Fruit fly (Drosophila melanogaster) whole organism, embryonic: ENCODE data around the gene Pld3.

ENCODE experiments used
- Antp ChIP-seq: fragments of 200-800 bp; sonication (Bioruptor generic); optimal IDR thresholded peaks from 3 replicates; lab custom pipeline; 2016; ENCODE audit warnings: missing biosample characterization, missing genetic modification characterization
- BEAF-32 ChIP-seq: fragments of 200-800 bp; sonication (Bioruptor generic); optimal IDR thresholded peaks from 3 replicates; lab custom pipeline; 2017; ENCODE audit warnings: missing biosample characterization, missing genetic modification characterization, mild to moderate bottlenecking, moderate library complexity, missing genetic modification reagents
- CG10366 ChIP-seq: fragments of 200-800 bp; sonication (Bioruptor generic); IDR thresholded peaks from 2 replicates; pipeline ENCODE4 v1.3.6; 2022; ENCODE audit warnings: missing biosample characterization, missing genetic modification characterization
- CG11504 ChIP-seq: fragments of 200-800 bp; sonication (Bioruptor generic); optimal IDR thresholded peaks from 3 replicates; lab custom pipeline; 2019; ENCODE audit warnings: missing biosample characterization, mild to moderate bottlenecking, missing genetic modification characterization, moderate library complexity
- CG12071 ChIP-seq: fragments of 200-800 bp; sonication (Bioruptor generic); optimal IDR thresholded peaks from 3 replicates; lab custom pipeline; 2018; ENCODE audit warnings: missing biosample characterization, mild to moderate bottlenecking, missing genetic modification characterization
- CG12391 ChIP-seq: fragments of 200-800 bp; sonication (Bioruptor generic); optimal IDR thresholded peaks from 3 replicates; lab custom pipeline; 2018; ENCODE audit warnings: missing biosample characterization, mild to moderate bottlenecking, missing genetic modification characterization, moderate library complexity
- CG12942 ChIP-seq: fragments of 200-800 bp; sonication (Bioruptor generic); optimal IDR thresholded peaks from 3 replicates; lab custom pipeline; 2016; ENCODE audit warnings: missing biosample characterization, missing genetic modification characterization
- CG13123 ChIP-seq: fragments of 200-800 bp; sonication (Bioruptor generic); optimal IDR thresholded peaks from 2 replicates; lab custom pipeline; 2016; ENCODE audit warnings: missing biosample characterization, missing genetic modification characterization
- CG13624 ChIP-seq: fragments of 200-800 bp; sonication (Bioruptor generic); optimal IDR thresholded peaks from 2 replicates; lab custom pipeline; 2016; ENCODE audit warnings: missing biosample characterization, missing genetic modification characterization
- CG1602 ChIP-seq: fragments of 200-800 bp; sonication (Bioruptor generic); optimal IDR thresholded peaks from 3 replicates; lab custom pipeline; 2016; ENCODE audit warnings: missing biosample characterization, missing genetic modification characterization
- CG16779 ChIP-seq: fragments of 200-800 bp; sonication (Bioruptor generic); IDR thresholded peaks from 2 replicates; pipeline ENCODE4 v1.3.6; 2022; ENCODE audit warnings: missing biosample characterization, missing genetic modification characterization
- CG18262 ChIP-seq: fragments of 200-800 bp; optimal IDR thresholded peaks from 3 replicates; lab custom pipeline; 2019; ENCODE audit warnings: missing biosample characterization, mild to moderate bottlenecking, missing genetic modification characterization, moderate library complexity
- CG31365 ChIP-seq: fragments of 200-800 bp; sonication (Bioruptor generic); optimal IDR thresholded peaks from 2 replicates; lab custom pipeline; 2018; ENCODE audit warnings: missing biosample characterization, mild to moderate bottlenecking, missing genetic modification characterization
- CG4360 ChIP-seq: fragments of 200-800 bp; sonication (Bioruptor generic); IDR thresholded peaks from 2 replicates; pipeline ENCODE4 v1.3.6; 2022; ENCODE audit warnings: missing biosample characterization, missing genetic modification characterization
- CG6272 ChIP-seq: fragments of 200-800 bp; sonication (Bioruptor generic); IDR thresholded peaks from 2 replicates; pipeline ENCODE4 v1.3.6; 2022; ENCODE audit warnings: missing biosample characterization, missing genetic modification characterization
- CG7357 ChIP-seq: fragments of 200-800 bp; sonication (Bioruptor generic); IDR thresholded peaks from 3 replicates; pipeline ENCODE4 v1.3.6; 2022; ENCODE audit warnings: missing biosample characterization, missing genetic modification characterization
- CG7987 ChIP-seq: fragments of 200-800 bp; sonication (Bioruptor generic); optimal IDR thresholded peaks from 2 replicates; lab custom pipeline; 2018; ENCODE audit warnings: missing biosample characterization, mild to moderate bottlenecking, missing genetic modification characterization, moderate library complexity
- CG8765 ChIP-seq: fragments of 200-800 bp; sonication (Bioruptor generic); IDR thresholded peaks from 2 replicates; pipeline ENCODE4 v1.3.6; 2022; ENCODE audit warnings: missing biosample characterization, missing genetic modification characterization
- CG8944 ChIP-seq: fragments of 200-800 bp; sonication (Bioruptor generic); optimal IDR thresholded peaks from 3 replicates; lab custom pipeline; 2016; ENCODE audit warnings: missing biosample characterization, missing genetic modification characterization
- CG9437 ChIP-seq: fragments of 200-800 bp; sonication (Bioruptor generic); optimal IDR thresholded peaks from 2 replicates; lab custom pipeline; 2018; ENCODE audit warnings: missing biosample characterization, mild to moderate bottlenecking, missing genetic modification characterization
- CG9797 ChIP-seq: fragments of 200-800 bp; sonication (Bioruptor generic); optimal IDR thresholded peaks from 3 replicates; lab custom pipeline; 2018; ENCODE audit warnings: missing biosample characterization, mild to moderate bottlenecking, missing genetic modification characterization
- CG9876 ChIP-seq: fragments of 200-800 bp; sonication (Bioruptor generic); optimal IDR thresholded peaks from 2 replicates; lab custom pipeline; 2016; ENCODE audit warnings: missing biosample characterization, missing genetic modification characterization
- CTCF ChIP-seq: fragments of 200-800 bp; sonication (Bioruptor generic); optimal IDR thresholded peaks from 2 replicates; lab custom pipeline; 2017; ENCODE audit warnings: missing biosample characterization, mild to moderate bottlenecking, missing genetic modification characterization, moderate library complexity
- CoRest ChIP-seq: fragments of 200-800 bp; sonication (Bioruptor generic); optimal IDR thresholded peaks from 3 replicates; lab custom pipeline; 2018; ENCODE audit warnings: missing biosample characterization, mild to moderate bottlenecking, missing genetic modification characterization, moderate library complexity
- Dbx ChIP-seq: fragments of 200-800 bp; sonication (Bioruptor generic); IDR thresholded peaks from 3 replicates; pipeline ENCODE4 v1.3.6; 2022; ENCODE audit warnings: missing biosample characterization, missing genetic modification characterization
- Dip2 ChIP-seq: fragments of 200-800 bp; sonication (Bioruptor generic); IDR thresholded peaks from 2 replicates; pipeline ENCODE4 v1.3.6; 2022; ENCODE audit warnings: missing biosample characterization, missing genetic modification characterization
- HHEX ChIP-seq: fragments of 200-800 bp; sonication (Bioruptor generic); optimal IDR thresholded peaks from 3 replicates; lab custom pipeline; 2017; ENCODE audit warnings: missing biosample characterization, mild to moderate bottlenecking, missing genetic modification characterization, missing genetic modification reagents
- Ssrp ChIP-seq: fragments of 200-800 bp; sonication (Bioruptor generic); optimal IDR thresholded peaks from 2 replicates; lab custom pipeline; 2018; ENCODE audit warnings: missing biosample characterization, mild to moderate bottlenecking, missing genetic modification characterization, moderate library complexity
- Xbp1 ChIP-seq: fragments of 200-800 bp; sonication (Bioruptor generic); optimal IDR thresholded peaks from 3 replicates; lab custom pipeline; 2016; ENCODE audit warnings: missing biosample characterization, mild to moderate bottlenecking, missing genetic modification characterization
- ac ChIP-seq: fragments of 200-800 bp; sonication (Bioruptor generic); optimal IDR thresholded peaks from 3 replicates; lab custom pipeline; 2017; ENCODE audit warnings: missing biosample characterization, mild to moderate bottlenecking, missing genetic modification characterization
- ap ChIP-seq: fragments of 200-800 bp; sonication (Bioruptor generic); IDR thresholded peaks from 2 replicates; pipeline ENCODE4 v1.3.6; 2022; ENCODE audit warnings: missing biosample characterization, missing genetic modification characterization
- ase ChIP-seq: fragments of 200-800 bp; sonication (Bioruptor generic); IDR thresholded peaks from 3 replicates; pipeline ENCODE4 v1.3.6; 2022; ENCODE audit warnings: missing biosample characterization, missing genetic modification characterization
- ash1 ChIP-seq: fragments of 200-800 bp; sonication (Bioruptor generic); optimal IDR thresholded peaks from 2 replicates; lab custom pipeline; 2018; ENCODE audit warnings: missing biosample characterization, mild to moderate bottlenecking, missing genetic modification characterization
- br ChIP-seq: fragments of >200 bp; optimal IDR thresholded peaks from 2 replicates; lab custom pipeline; 2017
- chif ChIP-seq, 2 experiments: fragments of 200-800 bp; sonication (Bioruptor generic); optimal IDR thresholded peaks; 3 replicates each; lab custom pipeline; 2016; ENCODE audit warnings: missing biosample characterization in 2 of 2, missing genetic modification characterization in 2 of 2
- fd64A ChIP-seq: fragments of 200-800 bp; sonication (Bioruptor generic); optimal IDR thresholded peaks from 3 replicates; lab custom pipeline; 2018; ENCODE audit warnings: missing biosample characterization, mild to moderate bottlenecking, missing genetic modification characterization
- fru ChIP-seq: fragments of >200 bp; optimal IDR thresholded peaks from 2 replicates; lab custom pipeline; 2017
- ftz-f1 ChIP-seq: fragments of 200-800 bp; sonication (Bioruptor generic); optimal IDR thresholded peaks from 2 replicates; lab custom pipeline; 2016; ENCODE audit warnings: missing biosample characterization, missing genetic modification characterization
- hb ChIP-seq: fragments of 200-800 bp; sonication (Bioruptor generic); IDR thresholded peaks from 3 replicates; pipeline ENCODE4 v1.3.6; 2022; ENCODE audit warnings: missing biosample characterization, missing genetic modification characterization; ENCODE audit not compliant: partially characterized antibody
- inv ChIP-seq: fragments of 200-800 bp; sonication (Bioruptor generic); IDR thresholded peaks from 2 replicates; pipeline ENCODE4 v1.3.6; 2022; ENCODE audit warnings: missing biosample characterization, missing genetic modification characterization; ENCODE audit not compliant: partially characterized antibody
- jigr1 ChIP-seq: fragments of 200-800 bp; sonication (Bioruptor generic); IDR thresholded peaks from 3 replicates; pipeline ENCODE4 v1.3.6; 2022; ENCODE audit warnings: missing biosample characterization, missing genetic modification characterization
- knrl ChIP-seq: fragments of 200-800 bp; sonication (Bioruptor generic); IDR thresholded peaks from 3 replicates; pipeline ENCODE4 v1.3.6; 2022; ENCODE audit warnings: missing biosample characterization, missing genetic modification characterization; ENCODE audit not compliant: partially characterized antibody
- lilli ChIP-seq: fragments of 200-800 bp; sonication (Bioruptor generic); optimal IDR thresholded peaks from 3 replicates; lab custom pipeline; 2016; ENCODE audit warnings: missing biosample characterization, missing genetic modification characterization
- repo ChIP-seq: fragments of 200-800 bp; sonication (Bioruptor generic); optimal IDR thresholded peaks from 2 replicates; lab custom pipeline; 2016; ENCODE audit warnings: missing biosample characterization, missing genetic modification characterization
- sd ChIP-seq: fragments of 200-800 bp; sonication (Bioruptor generic); optimal IDR thresholded peaks from 3 replicates; lab custom pipeline; 2018; ENCODE audit warnings: missing biosample characterization, mild to moderate bottlenecking, missing genetic modification characterization, moderate library complexity
- slbo ChIP-seq: fragments of 200-800 bp; sonication (Bioruptor generic); IDR thresholded peaks from 2 replicates; pipeline ENCODE4 v1.3.6; 2022; ENCODE audit warnings: missing biosample characterization, missing genetic modification characterization
- sna ChIP-seq: fragments of 200-800 bp; sonication (Bioruptor generic); IDR thresholded peaks from 2 replicates; pipeline ENCODE4 v1.3.6; 2022; ENCODE audit warnings: missing biosample characterization, missing genetic modification characterization; ENCODE audit not compliant: partially characterized antibody
- tap ChIP-seq: fragments of 200-800 bp; optimal IDR thresholded peaks from 3 replicates; lab custom pipeline; 2019; ENCODE audit warnings: missing biosample characterization, mild to moderate bottlenecking, missing genetic modification characterization, moderate library complexity
- tin ChIP-seq: fragments of 200-800 bp; sonication (Bioruptor generic); optimal IDR thresholded peaks from 3 replicates; lab custom pipeline; 2016; ENCODE audit warnings: missing biosample characterization, missing genetic modification characterization
- tna ChIP-seq: fragments of 200-800 bp; sonication (Bioruptor generic); IDR thresholded peaks from 2 replicates; pipeline ENCODE4 v1.3.6; 2022; ENCODE audit warnings: missing biosample characterization, missing genetic modification characterization; ENCODE audit not compliant: partially characterized antibody
- trh ChIP-seq: fragments of 200-800 bp; sonication (Bioruptor generic); optimal IDR thresholded peaks from 2 replicates; lab custom pipeline; 2016; ENCODE audit warnings: missing biosample characterization, missing genetic modification characterization
- yki ChIP-seq: fragments of >200 bp; optimal IDR thresholded peaks from 3 replicates; lab custom pipeline; 2018
- zf30C ChIP-seq: fragments of 200-800 bp; sonication (Bioruptor generic); optimal IDR thresholded peaks from 3 replicates; lab custom pipeline; 2018; ENCODE audit warnings: missing biosample characterization, mild to moderate bottlenecking, missing genetic modification characterization

Gene Pld3

DNA sequence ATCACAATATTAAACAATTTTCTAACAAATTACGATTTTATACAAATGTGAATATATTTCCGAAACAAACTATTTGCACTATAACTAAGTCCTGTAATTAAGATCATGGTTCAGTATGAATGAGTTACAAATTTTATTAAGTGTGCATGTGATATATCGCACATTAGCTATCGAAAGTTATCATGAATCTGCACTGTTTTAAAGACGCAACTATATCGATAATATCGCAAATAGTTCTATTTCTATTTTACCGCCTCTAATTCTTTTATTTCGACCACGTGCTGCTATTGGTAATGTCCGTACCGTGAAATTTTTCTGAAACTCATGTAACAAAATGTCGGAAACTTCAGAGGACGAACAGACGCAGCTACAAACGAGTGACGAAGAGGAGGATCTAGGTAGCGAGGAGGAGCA lies 15.7 kb upstream of the Pld3 start, which contains the start of gene pths (continued):
- TF ChIP-seq CG8765 (GFP tag; lab: Robert Waterston, UW) (no peak), CG7357 (peak; percentile 100), ase (GFP tag; lab: Robert Waterston, UW) (no peak; the same call in 1 of the 3 replicates), ash1 (GFP tag; lab: Kevin White, UChicago) (no peak), CG18262 (tag; lab: Kevin White, UChicago) (no peak), CG8944 (GFP tag; lab: Kevin White, UChicago) (peak; percentile 59), CG11504 (tag; lab: Kevin White, UChicago) (no peak), BEAF-32 (GFP tag; lab: Kevin White, UChicago) (peak; percentile 91), chif (GFP tag; optimal IDR thresholded peaks at IDR 0.05; lab: Kevin White, UChicago) (peak in 1 of 2 experiments; percentile 38), CG12391 (tag; lab: Kevin White, UChicago) (peak; percentile 59), jigr1 (no peak), yki (lab: Kevin White, UChicago) (no peak), sna (GFP tag; lab: Robert Waterston, UW) (peak; percentile 54), trh (no peak), CG6272 (peak; percentile 42; the same call in 1 of the 2 replicates), Ssrp (tag; lab: Kevin White, UChicago) (peak; percentile 18), ac (no peak), CG31365 (tag; lab: Kevin White, UChicago) (no peak), fru (lab: Kevin White, UChicago) (no peak), CG16779 (GFP tag; lab: Robert Waterston, UW) (no peak), CG13123 (GFP tag; lab: Kevin White, UChicago) (peak; percentile 22), CG12071 (no peak), slbo (GFP tag; lab: Robert Waterston, UW) (peak; percentile 75), tin (GFP tag; lab: Kevin White, UChicago) (peak; percentile 42), Dbx (0 out of 3 replicates have a peak, but pooled peaks have one; percentile 34), zf30C (GFP tag; lab: Kevin White, UChicago) (no peak), lilli (GFP tag; lab: Kevin White, UChicago) (peak; percentile 44), CG10366 (0 out of 2 replicates have a peak, but pooled peaks have one; percentile 33), tna (GFP tag; lab: Robert Waterston, UW) (peak; percentile 61), Antp (GFP tag; lab: Kevin White, UChicago) (peak; percentile 40), repo (GFP tag; lab: Kevin White, UChicago) (no peak), ftz-f1 (GFP tag; lab: Kevin White, UChicago) (no peak), ap (GFP tag; lab: Robert Waterston, UW) (no peak), hb (GFP tag; lab: Robert Waterston, UW) (peak; percentile 78), HHEX (GFP tag; lab: Kevin White, UChicago) (no peak), CG7987 (no peak), inv (GFP tag; lab: Robert Waterston, UW) (peak; percentile 79), CG1602 (peak; percentile 56), CG9797 (GFP tag; lab: Kevin White, UChicago) (peak; percentile 8), CG9437 (GFP tag; lab: Kevin White, UChicago) (no peak), CG13624 (GFP tag; lab: Kevin White, UChicago) (peak; percentile 53), Xbp1 (GFP tag; lab: Kevin White, UChicago) (peak; percentile 74), Dip2 (no peak), fd64A (GFP tag; lab: Kevin White, UChicago) (no peak), CG4360 (GFP tag; lab: Robert Waterston, UW) (no peak), tap (tag; lab: Kevin White, UChicago) (no peak), sd (no peak), CoRest (peak; percentile 66), knrl (GFP tag; lab: Robert Waterston, UW) (peak; percentile 88), CG12942 (GFP tag; lab: Kevin White, UChicago) (peak; percentile 51), CG9876 (GFP tag; lab: Kevin White, UChicago) (peak; percentile 49), CTCF (GFP tag; lab: Kevin White, UChicago) (no peak), br (lab: Kevin White, UChicago) (no peak)
